Fruit fly (Drosophila melanogaster) whole organism, embryonic: ENCODE results near the gene Eip63E.

Experiments
- ATbp ChIP-seq: fragments of 200-800 bp; sonication (Bioruptor generic); optimal IDR thresholded peaks from 2 replicates; lab custom pipeline; 2017; ENCODE audit warnings: missing biosample characterization, mild to moderate bottlenecking, missing genetic modification characterization, missing genetic modification reagents
- CG10565 ChIP-seq: fragments of 200-800 bp; sonication (Bioruptor generic); optimal IDR thresholded peaks from 3 replicates; lab custom pipeline; 2016; ENCODE audit warnings: missing biosample characterization, mild to moderate bottlenecking, missing genetic modification characterization
- CG10654 ChIP-seq: fragments of 200-800 bp; sonication (Bioruptor generic); optimal IDR thresholded peaks from 2 replicates; lab custom pipeline; 2016; ENCODE audit warnings: missing biosample characterization, missing genetic modification characterization
- CG11504 ChIP-seq: fragments of 200-800 bp; sonication (Bioruptor generic); optimal IDR thresholded peaks from 3 replicates; lab custom pipeline; 2019; ENCODE audit warnings: missing biosample characterization, mild to moderate bottlenecking, missing genetic modification characterization, moderate library complexity
- CG12391 ChIP-seq: fragments of 200-800 bp; sonication (Bioruptor generic); optimal IDR thresholded peaks from 3 replicates; lab custom pipeline; 2018; ENCODE audit warnings: missing biosample characterization, mild to moderate bottlenecking, missing genetic modification characterization, moderate library complexity
- CG12942 ChIP-seq: fragments of 200-800 bp; sonication (Bioruptor generic); optimal IDR thresholded peaks from 3 replicates; lab custom pipeline; 2016; ENCODE audit warnings: missing biosample characterization, missing genetic modification characterization
- CG13123 ChIP-seq: fragments of 200-800 bp; sonication (Bioruptor generic); optimal IDR thresholded peaks from 2 replicates; lab custom pipeline; 2016; ENCODE audit warnings: missing biosample characterization, missing genetic modification characterization
- CG15269 ChIP-seq: fragments of 200-800 bp; sonication (Bioruptor generic); optimal IDR thresholded peaks from 2 replicates; lab custom pipeline; 2018; ENCODE audit warnings: missing biosample characterization, mild to moderate bottlenecking, missing genetic modification characterization, moderate library complexity
- CG16779 ChIP-seq: fragments of 200-800 bp; sonication (Bioruptor generic); IDR thresholded peaks from 2 replicates; pipeline ENCODE4 v1.3.6; 2022; ENCODE audit warnings: missing biosample characterization, missing genetic modification characterization
- CG17802 ChIP-seq: fragments of 200-800 bp; sonication (Bioruptor generic); optimal IDR thresholded peaks from 2 replicates; lab custom pipeline; 2018; ENCODE audit warnings: missing biosample characterization, mild to moderate bottlenecking, missing genetic modification characterization, moderate library complexity
- CG2678 ChIP-seq: fragments of 200-800 bp; sonication (Bioruptor generic); optimal IDR thresholded peaks from 3 replicates; lab custom pipeline; 2019; ENCODE audit warnings: missing biosample characterization, mild to moderate bottlenecking, missing genetic modification characterization, moderate library complexity
- CG30020 ChIP-seq: fragments of 200-800 bp; optimal IDR thresholded peaks from 2 replicates; lab custom pipeline; 2019; ENCODE audit warnings: missing biosample characterization, mild to moderate bottlenecking, missing genetic modification characterization, moderate library complexity
- CG3281 ChIP-seq: fragments of 200-800 bp; sonication (Bioruptor generic); optimal IDR thresholded peaks from 3 replicates; lab custom pipeline; 2017; ENCODE audit warnings: missing biosample characterization, mild to moderate bottlenecking, missing genetic modification characterization
- CG33213 ChIP-seq: fragments of 200-800 bp; sonication (Bioruptor generic); optimal IDR thresholded peaks from 3 replicates; lab custom pipeline; 2016; ENCODE audit warnings: missing biosample characterization, missing genetic modification characterization
- CG33557 ChIP-seq: fragments of 200-800 bp; sonication (Bioruptor generic); optimal IDR thresholded peaks from 2 replicates; lab custom pipeline; 2019; ENCODE audit warnings: missing biosample characterization, mild to moderate bottlenecking, missing genetic modification characterization, moderate library complexity
- CG3995 ChIP-seq: fragments of 200-800 bp; sonication (Bioruptor generic); optimal IDR thresholded peaks from 3 replicates; lab custom pipeline; 2016; ENCODE audit warnings: missing biosample characterization, missing genetic modification characterization
- CG4820 ChIP-seq: fragments of 200-800 bp; sonication (Bioruptor generic); optimal IDR thresholded peaks from 3 replicates; lab custom pipeline; 2016; ENCODE audit warnings: missing biosample characterization, missing genetic modification characterization
- CG5245 ChIP-seq: fragments of 200-800 bp; sonication (Bioruptor generic); optimal IDR thresholded peaks from 3 replicates; lab custom pipeline; 2016; ENCODE audit warnings: missing biosample characterization, missing genetic modification characterization
- CG6854 ChIP-seq: fragments of 200-800 bp; sonication (Bioruptor generic); optimal IDR thresholded peaks from 3 replicates; lab custom pipeline; 2017; ENCODE audit warnings: missing biosample characterization, mild to moderate bottlenecking, missing genetic modification characterization
- CG9727 ChIP-seq: fragments of 200-800 bp; sonication (Bioruptor generic); optimal IDR thresholded peaks from 3 replicates; lab custom pipeline; 2017; ENCODE audit warnings: missing biosample characterization, mild to moderate bottlenecking, missing genetic modification characterization
- CG9817 ChIP-seq: fragments of 200-800 bp; sonication (Bioruptor generic); optimal IDR thresholded peaks from 2 replicates; lab custom pipeline; 2018; ENCODE audit warnings: missing biosample characterization, mild to moderate bottlenecking, missing genetic modification characterization, moderate library complexity
- Dip3 ChIP-seq: fragments of 200-800 bp; sonication (Bioruptor generic); optimal IDR thresholded peaks from 3 replicates; lab custom pipeline; 2016; ENCODE audit warnings: missing biosample characterization, missing genetic modification characterization
- Eip74EF ChIP-seq, 2 experiments: fragments of 200-800 bp in 1 of 2; fragments of >200 bp in 1 of 2; sonication (Bioruptor generic) in 1 of 2; optimal IDR thresholded peaks; 2 replicates each; lab custom pipeline; 2017 to 2019; ENCODE audit warnings: missing biosample characterization in 2 of 2, missing genetic modification characterization in 2 of 2, mild to moderate bottlenecking in 1 of 2, moderate library complexity in 1 of 2
- Gug ChIP-seq: fragments of 200-800 bp; sonication (Bioruptor generic); IDR thresholded peaks from 4 replicates; pipeline ENCODE4 v1.3.6; 2022; ENCODE audit warnings: missing biosample characterization, missing genetic modification characterization
- Max ChIP-seq: fragments of 200-800 bp; sonication (Bioruptor generic); optimal IDR thresholded peaks from 2 replicates; lab custom pipeline; 2016; ENCODE audit warnings: missing biosample characterization, mild to moderate bottlenecking, missing genetic modification characterization
- Mes4 ChIP-seq: fragments of 200-800 bp; sonication (Bioruptor generic); optimal IDR thresholded peaks from 2 replicates; lab custom pipeline; 2016; ENCODE audit warnings: missing biosample characterization, missing genetic modification characterization
- Nf-YC ChIP-seq: fragments of 200-800 bp; optimal IDR thresholded peaks from 3 replicates; lab custom pipeline; 2019; ENCODE audit warnings: missing biosample characterization, mild to moderate bottlenecking, missing genetic modification characterization, moderate library complexity
- Oaz ChIP-seq: fragments of 200-800 bp; sonication (Bioruptor generic); IDR thresholded peaks from 2 replicates; pipeline ENCODE4 v1.3.6; 2022; ENCODE audit warnings: missing biosample characterization, missing genetic modification characterization
- Oli ChIP-seq: fragments of 200-800 bp; sonication (Bioruptor generic); optimal IDR thresholded peaks from 2 replicates; lab custom pipeline; 2018; ENCODE audit warnings: missing biosample characterization, mild to moderate bottlenecking, missing genetic modification characterization, moderate library complexity
- Sox100B ChIP-seq: fragments of 200-800 bp; sonication (Bioruptor generic); optimal IDR thresholded peaks from 3 replicates; lab custom pipeline; 2018; ENCODE audit warnings: missing biosample characterization, mild to moderate bottlenecking, missing genetic modification characterization
- Sry-β ChIP-seq: fragments of 200-800 bp; sonication (Bioruptor generic); optimal IDR thresholded peaks from 2 replicates; lab custom pipeline; 2018; ENCODE audit warnings: missing biosample characterization, mild to moderate bottlenecking, missing genetic modification characterization, moderate library complexity
- TFAM ChIP-seq: fragments of 200-800 bp; sonication (Bioruptor generic); optimal IDR thresholded peaks from 2 replicates; lab custom pipeline; 2017; ENCODE audit warnings: missing biosample characterization, missing genetic modification characterization, inconsistent platforms
- cato ChIP-seq: fragments of 200-800 bp; sonication (Bioruptor generic); optimal IDR thresholded peaks from 2 replicates; lab custom pipeline; 2016; ENCODE audit warnings: missing biosample characterization, missing genetic modification characterization, borderline replicate concordance
- caup ChIP-seq: fragments of 200-800 bp; sonication (Bioruptor generic); optimal IDR thresholded peaks from 3 replicates; lab custom pipeline; 2017; ENCODE audit warnings: missing biosample characterization, mild to moderate bottlenecking, missing genetic modification characterization, moderate library complexity; ENCODE audit not compliant: severe bottlenecking
- fd64A ChIP-seq: fragments of 200-800 bp; sonication (Bioruptor generic); optimal IDR thresholded peaks from 3 replicates; lab custom pipeline; 2018; ENCODE audit warnings: missing biosample characterization, mild to moderate bottlenecking, missing genetic modification characterization
- jing ChIP-seq: fragments of 200-800 bp; sonication (Bioruptor generic); optimal IDR thresholded peaks from 2 replicates; lab custom pipeline; 2018; ENCODE audit warnings: missing biosample characterization, mild to moderate bottlenecking, missing genetic modification characterization
- kah ChIP-seq: fragments of 200-800 bp; sonication (Bioruptor generic); optimal IDR thresholded peaks from 2 replicates; lab custom pipeline; 2018; ENCODE audit warnings: missing biosample characterization, mild to moderate bottlenecking, missing genetic modification characterization
- kay ChIP-seq: fragments of 200-800 bp; sonication (Bioruptor generic); optimal IDR thresholded peaks from 2 replicates; lab custom pipeline; 2016; ENCODE audit warnings: missing biosample characterization, missing genetic modification characterization
- ken ChIP-seq: fragments of 200-800 bp; sonication (Bioruptor generic); IDR thresholded peaks from 3 replicates; pipeline ENCODE4 v1.3.6; 2022; ENCODE audit warnings: missing biosample characterization, missing genetic modification characterization
- lola ChIP-seq, 3 experiments: fragments of >200 bp in 2 of 3; fragments of 200-800 bp in 1 of 3; sonication (Bioruptor generic) in 1 of 3; optimal IDR thresholded peaks; 2 replicates each; lab custom pipeline; 2017 to 2019; ENCODE audit warnings: missing biosample characterization in 3 of 3, missing genetic modification characterization in 3 of 3, mild to moderate bottlenecking in 1 of 3, moderate library complexity in 1 of 3
- lov ChIP-seq, 2 experiments: fragments of 200-800 bp in 1 of 2; fragments of >200 bp in 1 of 2; sonication (Bioruptor generic) in 1 of 2; IDR thresholded peaks in 1 of 2; optimal IDR thresholded peaks in 1 of 2; 2 replicates in 1 of 2; 3 replicates in 1 of 2; pipeline versions ENCODE4 v1.3.6 to Lab custom; 2017 to 2022; ENCODE audit warnings: missing biosample characterization in 1 of 2, missing genetic modification characterization in 1 of 2
- oc ChIP-seq: fragments of 200-800 bp; sonication (Bioruptor generic); optimal IDR thresholded peaks from 2 replicates; lab custom pipeline; 2018; ENCODE audit warnings: missing biosample characterization, mild to moderate bottlenecking, missing genetic modification characterization, moderate library complexity
- pb ChIP-seq: fragments of 200-800 bp; sonication (Bioruptor generic); optimal IDR thresholded peaks from 3 replicates; lab custom pipeline; 2016; ENCODE audit warnings: missing biosample characterization, missing genetic modification characterization
- row ChIP-seq: fragments of 200-800 bp; sonication (Bioruptor generic); IDR thresholded peaks from 3 replicates; pipeline ENCODE4 v1.3.6; 2022; ENCODE audit warnings: missing biosample characterization, missing genetic modification characterization
- schlank ChIP-seq: fragments of 200-800 bp; sonication (Bioruptor generic); optimal IDR thresholded peaks from 2 replicates; lab custom pipeline; 2018; ENCODE audit warnings: missing biosample characterization, mild to moderate bottlenecking, missing genetic modification characterization
- sens ChIP-seq: fragments of 200-800 bp; sonication (Bioruptor generic); peaks from one replicate; lab custom pipeline; 2016; ENCODE audit warnings: missing biosample characterization, missing genetic modification characterization
- vnd ChIP-seq: fragments of 200-800 bp; sonication (Bioruptor generic); IDR thresholded peaks from 3 replicates; pipeline ENCODE4 v1.3.6; 2022; ENCODE audit warnings: missing biosample characterization, missing genetic modification characterization; ENCODE audit not compliant: partially characterized antibody

Gene Eip63E

dm6 chr3L:3518512-3519492, 3.3 kb downstream of the Eip63E start (continued):
- TF ChIP-seq jing (GFP tag; lab: Kevin White, UChicago) (no peak), fd64A (GFP tag; lab: Kevin White, UChicago) (peak; percentile 12), lov (optimal IDR thresholded peaks at IDR 0.05; lab: Kevin White, UChicago) (no peak), lov (GFP tag; IDR thresholded peaks at IDR 0.05; lab: Robert Waterston, UW) (no peak), CG5245 (GFP tag; lab: Kevin White, UChicago) (no peak), CG9727 (GFP tag; lab: Kevin White, UChicago) (peak; percentile 56), CG10565 (GFP tag; lab: Kevin White, UChicago) (no peak), sens (GFP tag; lab: Kevin White, UChicago) (peak; percentile 50), Dip3 (GFP tag; lab: Kevin White, UChicago) (no peak), CG3281 (GFP tag; lab: Kevin White, UChicago) (peak; percentile 56), Sry-β (GFP tag; lab: Kevin White, UChicago) (peak; percentile 15), Gug (no peak), ken (GFP tag; lab: Robert Waterston, UW) (no peak), CG30020 (tag; lab: Kevin White, UChicago) (no peak), caup (GFP tag; lab: Kevin White, UChicago) (peak; percentile 32), Nf-YC (tag; lab: Kevin White, UChicago) (no peak), pb (GFP tag; lab: Kevin White, UChicago) (no peak), CG4820 (no peak), Max (GFP tag; lab: Kevin White, UChicago) (no peak), vnd (GFP tag; lab: Robert Waterston, UW) (no peak), CG17802 (tag; lab: Kevin White, UChicago) (no peak), cato (no peak), CG10654 (no peak), CG11504 (peak; percentile 4), CG15269 (tag; lab: Kevin White, UChicago) (peak; percentile 12), kah (no peak), TFAM (GFP tag; lab: Kevin White, UChicago) (no peak), ATbp (GFP tag; lab: Kevin White, UChicago) (peak; percentile 9), CG12391 (tag; lab: Kevin White, UChicago) (peak; percentile 31), CG9817 (tag; lab: Kevin White, UChicago) (no peak), CG13123 (GFP tag; lab: Kevin White, UChicago) (no peak), CG33213 (GFP tag; lab: Kevin White, UChicago) (no peak), CG16779 (GFP tag; lab: Robert Waterston, UW) (no peak), CG3995 (GFP tag; lab: Kevin White, UChicago) (no peak), CG12942 (GFP tag; lab: Kevin White, UChicago) (no peak), Eip74EF (GFP tag; optimal IDR thresholded peaks at IDR 0.05; lab: Kevin White, UChicago) (peak in 1 of 2 experiments; percentile 9), schlank (tag; lab: Kevin White, UChicago) (no peak), Oaz (no peak), lola (GFP tag; optimal IDR thresholded peaks at IDR 0.05; lab: Kevin White, UChicago) (peak in 1 of 3 experiments; percentile 54), CG6854 (no peak), oc (tag; lab: Kevin White, UChicago) (no peak), kay (GFP tag; lab: Kevin White, UChicago) (no peak), Oli (tag; lab: Kevin White, UChicago) (no peak), Mes4 (GFP tag; lab: Kevin White, UChicago) (no peak), Sox100B (GFP tag; lab: Kevin White, UChicago) (peak; percentile 34), CG2678 (tag; lab: Kevin White, UChicago) (peak; percentile 63), row (no peak), CG33557 (peak; percentile 63)
